Worm (Caenorhabditis elegans) whole organism, late embryonic: ENCODE data around the gene M05D6.9.

Source experiments
- T23F11.4 ChIP-seq: fragments of 200-800 bp; sonication (Bioruptor generic); optimal IDR thresholded peaks from 2 replicates; lab custom pipeline; 2018; ENCODE audit warnings: mild to moderate bottlenecking, missing genetic modification characterization, missing compliant biosample characterization
- ceh-19 ChIP-seq: fragments of 200-800 bp; sonication (Bioruptor generic); optimal IDR thresholded peaks from 2 replicates; lab custom pipeline; 2018; ENCODE audit warnings: mild to moderate bottlenecking, missing genetic modification characterization, missing compliant biosample characterization
- ceh-34 ChIP-seq: sonication (generic microtip); optimal IDR thresholded peaks from 2 replicates; lab custom pipeline; 2016; ENCODE audit warnings: mild to moderate bottlenecking, missing genetic modification characterization, missing compliant biosample characterization
- dmd-4 ChIP-seq: sonication (generic microtip); optimal IDR thresholded peaks from 2 replicates; lab custom pipeline; 2016; ENCODE audit warnings: borderline replicate concordance, missing genetic modification characterization, missing compliant biosample characterization
- fkh-10 ChIP-seq: fragments of 150-350 bp; optimal IDR thresholded peaks from 2 replicates; lab custom pipeline; 2014; ENCODE audit warnings: missing biosample characterization, missing genetic modification reagents, missing genetic modification characterization
- fkh-6 ChIP-seq: sonication (generic microtip); optimal IDR thresholded peaks from 2 replicates; lab custom pipeline; 2016; ENCODE audit warnings: missing genetic modification characterization, missing compliant biosample characterization
- hlh-30 ChIP-seq: sonication (generic microtip); optimal IDR thresholded peaks from 2 replicates; lab custom pipeline; 2017; ENCODE audit warnings: antibody characterized with exemption, missing genetic modification characterization, missing compliant biosample characterization; ENCODE audit not compliant: insufficient read depth
- madf-2 ChIP-seq: sonication (generic microtip); optimal IDR thresholded peaks from 2 replicates; lab custom pipeline; 2017; ENCODE audit warnings: missing genetic modification characterization, missing compliant biosample characterization
- mec-3 ChIP-seq: sonication (generic microtip); optimal IDR thresholded peaks from 2 replicates; lab custom pipeline; 2016; ENCODE audit warnings: borderline replicate concordance, missing genetic modification characterization, missing compliant biosample characterization
- nfya-1 ChIP-seq: sonication (generic microtip); optimal IDR thresholded peaks from 2 replicates; lab custom pipeline; 2017; ENCODE audit warnings: missing genetic modification characterization, mild to moderate bottlenecking, missing compliant biosample characterization, antibody characterized with exemption, moderate library complexity
- nhr-11 ChIP-seq: fragments of 150-350 bp; optimal IDR thresholded peaks from 2 replicates; lab custom pipeline; 2014; ENCODE audit warnings: missing biosample characterization, missing genetic modification characterization
- pqm-1 ChIP-seq: sonication (generic microtip); optimal IDR thresholded peaks from 2 replicates; lab custom pipeline; 2016; ENCODE audit warnings: missing genetic modification characterization, missing compliant biosample characterization
- sox-4 ChIP-seq: sonication (generic microtip); optimal IDR thresholded peaks from 2 replicates; lab custom pipeline; 2017; ENCODE audit warnings: mild to moderate bottlenecking, missing genetic modification characterization, inconsistent platforms, missing compliant biosample characterization
- tbx-2 ChIP-seq: sonication (generic microtip); optimal IDR thresholded peaks from 2 replicates; lab custom pipeline; 2016; ENCODE audit warnings: missing genetic modification characterization, missing compliant biosample characterization

DNA sequence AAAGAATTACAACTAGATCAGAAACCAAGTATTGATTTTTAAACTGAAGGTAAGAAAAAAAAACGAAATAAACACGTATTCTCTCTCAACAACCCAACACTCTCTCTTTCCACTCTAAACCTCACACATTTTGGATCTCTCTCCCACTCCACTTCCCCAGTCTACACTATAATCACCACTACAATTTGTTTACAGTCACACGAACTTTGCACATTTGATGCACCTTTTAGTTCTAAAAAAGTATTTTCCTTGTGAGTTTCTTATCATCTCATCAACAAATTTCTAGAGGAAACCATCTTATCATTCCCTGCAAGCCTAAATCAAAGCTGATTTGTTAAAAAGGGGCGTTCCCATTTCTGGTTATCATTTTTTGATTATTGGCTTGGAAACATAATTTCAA, 9.5 kb upstream of the M05D6.9 start:
- TF ChIP-seq hlh-30: no peak
- TF ChIP-seq madf-2: no peak
- no peak for TF ChIP-seq ceh-34 (tag; lab: Kevin White, UChicago)
- no peak for TF ChIP-seq ceh-19 (GFP tag; lab: Kevin White, UChicago)
- no peak for TF ChIP-seq mec-3 (tag; lab: Kevin White, UChicago)
- TF ChIP-seq sox-4 (tag; lab: Kevin White, UChicago): no peak
- TF ChIP-seq T23F11.4 (GFP tag; lab: Kevin White, UChicago): no peak
- TF ChIP-seq nhr-11: no peak
- no peak for TF ChIP-seq tbx-2
- no peak for TF ChIP-seq dmd-4 (tag; lab: Kevin White, UChicago)
- no peak for TF ChIP-seq nfya-1 (tag; lab: Kevin White, UChicago)
- no peak for TF ChIP-seq fkh-6
- no peak for TF ChIP-seq pqm-1 (tag; lab: Kevin White, UChicago)
- no peak for TF ChIP-seq fkh-10 (GFP tag; lab: Kevin White, UChicago)
